Fruit fly (Drosophila melanogaster) whole organism, embryonic: ENCODE results near the gene CG11449.

Experiments used
- Blimp-1 ChIP-seq: fragments of 200-800 bp; sonication (Bioruptor generic); optimal IDR thresholded peaks from 3 replicates; lab custom pipeline; 2018; ENCODE audit warnings: missing biosample characterization, missing genetic modification characterization, mild to moderate bottlenecking, moderate library complexity, missing genetic modification reagents
- CG10274 ChIP-seq: fragments of 200-800 bp; sonication (Bioruptor generic); optimal IDR thresholded peaks from 3 replicates; lab custom pipeline; 2017; ENCODE audit warnings: missing biosample characterization, mild to moderate bottlenecking, missing genetic modification characterization
- CG13287 ChIP-seq: fragments of 200-800 bp; sonication (Bioruptor generic); IDR thresholded peaks from 2 replicates; pipeline ENCODE4 v1.3.6; 2022; ENCODE audit warnings: missing biosample characterization, missing genetic modification characterization; ENCODE audit not compliant: partially characterized antibody
- CG13894 ChIP-seq: fragments of 200-800 bp; sonication (Bioruptor generic); optimal IDR thresholded peaks from 3 replicates; lab custom pipeline; 2018; ENCODE audit warnings: missing biosample characterization, mild to moderate bottlenecking, missing genetic modification characterization, moderate library complexity
- CG14050 ChIP-seq: fragments of 200-800 bp; sonication (Bioruptor generic); IDR thresholded peaks from 3 replicates; pipeline ENCODE4 v1.3.6; 2022; ENCODE audit warnings: missing biosample characterization, missing genetic modification characterization
- CG14965 ChIP-seq: fragments of 200-800 bp; sonication (Bioruptor generic); optimal IDR thresholded peaks from 2 replicates; lab custom pipeline; 2016; ENCODE audit warnings: missing biosample characterization, missing genetic modification characterization, borderline replicate concordance
- CG15073 ChIP-seq: fragments of 200-800 bp; sonication (Bioruptor generic); optimal IDR thresholded peaks from 2 replicates; lab custom pipeline; 2016; ENCODE audit warnings: missing biosample characterization, missing genetic modification characterization
- CG15601 ChIP-seq: fragments of 200-800 bp; sonication (Bioruptor generic); optimal IDR thresholded peaks from 3 replicates; lab custom pipeline; 2019; ENCODE audit warnings: missing biosample characterization, mild to moderate bottlenecking, missing genetic modification characterization, moderate library complexity
- CG18011 ChIP-seq: fragments of 200-800 bp; sonication (Bioruptor generic); optimal IDR thresholded peaks from 2 replicates; lab custom pipeline; 2017; ENCODE audit warnings: missing biosample characterization, missing genetic modification characterization, mild to moderate bottlenecking, moderate library complexity, missing genotype
- CG18619 ChIP-seq: fragments of 200-800 bp; sonication (Bioruptor generic); optimal IDR thresholded peaks from 3 replicates; lab custom pipeline; 2017; ENCODE audit warnings: missing biosample characterization, mild to moderate bottlenecking, missing genetic modification characterization
- CG2678 ChIP-seq: fragments of 200-800 bp; sonication (Bioruptor generic); optimal IDR thresholded peaks from 3 replicates; lab custom pipeline; 2019; ENCODE audit warnings: missing biosample characterization, mild to moderate bottlenecking, missing genetic modification characterization, moderate library complexity
- CG31441 ChIP-seq: fragments of 200-800 bp; sonication (Bioruptor generic); IDR thresholded peaks from 2 replicates; pipeline ENCODE4 v1.3.6; 2022; ENCODE audit warnings: missing biosample characterization, missing genetic modification characterization
- CG32772 ChIP-seq: fragments of 200-800 bp; sonication (Bioruptor generic); IDR thresholded peaks from 2 replicates; pipeline ENCODE4 v1.3.6; 2022; ENCODE audit warnings: missing biosample characterization, missing genetic modification characterization
- CG3726 ChIP-seq: fragments of 200-800 bp; sonication (Bioruptor generic); IDR thresholded peaks from 3 replicates; pipeline ENCODE4, ENCODE4 v1.3.6; 2022; ENCODE audit warnings: missing biosample characterization, missing genetic modification characterization
- CG3995 ChIP-seq: fragments of 200-800 bp; sonication (Bioruptor generic); optimal IDR thresholded peaks from 3 replicates; lab custom pipeline; 2016; ENCODE audit warnings: missing biosample characterization, missing genetic modification characterization
- CG4360 ChIP-seq: fragments of 200-800 bp; sonication (Bioruptor generic); IDR thresholded peaks from 2 replicates; pipeline ENCODE4 v1.3.6; 2022; ENCODE audit warnings: missing biosample characterization, missing genetic modification characterization
- CG4854 ChIP-seq: fragments of 200-800 bp; sonication (Bioruptor generic); optimal IDR thresholded peaks from 2 replicates; lab custom pipeline; 2016; ENCODE audit warnings: missing biosample characterization, missing genetic modification characterization, inconsistent platforms
- CG6654 ChIP-seq: fragments of 200-800 bp; sonication (Bioruptor generic); optimal IDR thresholded peaks from 2 replicates; lab custom pipeline; 2017; ENCODE audit warnings: missing biosample characterization, mild to moderate bottlenecking, missing genetic modification characterization
- CG7357 ChIP-seq: fragments of 200-800 bp; sonication (Bioruptor generic); IDR thresholded peaks from 3 replicates; pipeline ENCODE4 v1.3.6; 2022; ENCODE audit warnings: missing biosample characterization, missing genetic modification characterization
- CG7372 ChIP-seq: fragments of 200-800 bp; sonication (Bioruptor generic); IDR thresholded peaks from 2 replicates; pipeline ENCODE4 v1.3.6; 2022; ENCODE audit warnings: missing biosample characterization, missing genetic modification characterization
- CG7928 ChIP-seq: fragments of 200-800 bp; sonication (Bioruptor generic); optimal IDR thresholded peaks from 2 replicates; lab custom pipeline; 2017; ENCODE audit warnings: missing biosample characterization, mild to moderate bottlenecking, missing genetic modification characterization
- CG9817 ChIP-seq: fragments of 200-800 bp; sonication (Bioruptor generic); optimal IDR thresholded peaks from 2 replicates; lab custom pipeline; 2018; ENCODE audit warnings: missing biosample characterization, mild to moderate bottlenecking, missing genetic modification characterization, moderate library complexity
- CTCF ChIP-seq: fragments of 200-800 bp; sonication (Bioruptor generic); optimal IDR thresholded peaks from 2 replicates; lab custom pipeline; 2017; ENCODE audit warnings: missing biosample characterization, mild to moderate bottlenecking, missing genetic modification characterization, moderate library complexity
- Dp ChIP-seq: fragments of 200-800 bp; sonication (Bioruptor generic); optimal IDR thresholded peaks from 2 replicates; lab custom pipeline; 2018; ENCODE audit warnings: missing biosample characterization, mild to moderate bottlenecking, missing genetic modification characterization, moderate library complexity
- E2f1 ChIP-seq: fragments of 200-800 bp; sonication (Bioruptor generic); IDR thresholded peaks from 2 replicates; pipeline ENCODE4 v1.3.6; 2022; ENCODE audit warnings: missing biosample characterization, missing genetic modification characterization
- GATAe ChIP-seq: fragments of 200-800 bp; sonication (Bioruptor generic); conservative IDR thresholded peaks from 2 replicates; pipeline ENCODE4 v1.3.6; 2022; ENCODE audit warnings: missing biosample characterization, missing genetic modification characterization
- Gsc ChIP-seq: fragments of 200-800 bp; sonication (Bioruptor generic); IDR thresholded peaks from 2 replicates; pipeline ENCODE4 v1.3.6; 2022; ENCODE audit warnings: missing biosample characterization, missing genetic modification characterization
- HLHmδ ChIP-seq: fragments of 200-800 bp; sonication (Bioruptor generic); optimal IDR thresholded peaks from 2 replicates; lab custom pipeline; 2018; ENCODE audit warnings: missing biosample characterization, mild to moderate bottlenecking, missing genetic modification characterization, moderate library complexity
- Hr3 ChIP-seq: fragments of 200-800 bp; sonication (Bioruptor generic); optimal IDR thresholded peaks from 3 replicates; lab custom pipeline; 2016; ENCODE audit warnings: missing biosample characterization, missing genetic modification characterization
- Hr78 ChIP-seq, 2 experiments: fragments of 200-800 bp in 1 of 2; fragments of >200 bp in 1 of 2; sonication (Bioruptor generic) in 1 of 2; optimal IDR thresholded peaks; 2 replicates each; lab custom pipeline; 2017 to 2019; ENCODE audit warnings: missing biosample characterization in 2 of 2, missing genetic modification characterization in 2 of 2, mild to moderate bottlenecking in 1 of 2, moderate library complexity in 1 of 2
- Lhr ChIP-seq: fragments of 200-800 bp; sonication (Bioruptor generic); optimal IDR thresholded peaks from 3 replicates; lab custom pipeline; 2017; ENCODE audit warnings: mild to moderate bottlenecking, missing biosample characterization, missing genetic modification reagents, missing genetic modification characterization
- NfI ChIP-seq: fragments of 200-800 bp; sonication (Bioruptor generic); optimal IDR thresholded peaks from 3 replicates; lab custom pipeline; 2018; ENCODE audit warnings: missing biosample characterization, mild to moderate bottlenecking, missing genetic modification characterization, moderate library complexity
- ase ChIP-seq: fragments of 200-800 bp; sonication (Bioruptor generic); IDR thresholded peaks from 3 replicates; pipeline ENCODE4 v1.3.6; 2022; ENCODE audit warnings: missing biosample characterization, missing genetic modification characterization
- ato ChIP-seq: fragments of 200-800 bp; sonication (Bioruptor generic); IDR thresholded peaks from 2 replicates; pipeline ENCODE4 v1.3.6; 2022; ENCODE audit warnings: missing biosample characterization, missing genetic modification characterization; ENCODE audit not compliant: partially characterized antibody
- bab2 ChIP-seq: fragments of 200-800 bp; sonication (Bioruptor generic); optimal IDR thresholded peaks from 2 replicates; lab custom pipeline; 2016; ENCODE audit warnings: missing biosample characterization, missing genetic modification characterization
- bowl ChIP-seq: fragments of 200-800 bp; sonication (Bioruptor generic); IDR thresholded peaks from 2 replicates; pipeline ENCODE4 v1.3.6; 2022; ENCODE audit warnings: missing biosample characterization, missing genetic modification characterization
- cato ChIP-seq: fragments of 200-800 bp; sonication (Bioruptor generic); optimal IDR thresholded peaks from 2 replicates; lab custom pipeline; 2016; ENCODE audit warnings: missing biosample characterization, missing genetic modification characterization, borderline replicate concordance
- chn ChIP-seq: fragments of 200-800 bp; sonication (Bioruptor generic); optimal IDR thresholded peaks from 2 replicates; lab custom pipeline; 2016; ENCODE audit warnings: missing biosample characterization, missing genetic modification characterization
- dmrt11E ChIP-seq: fragments of 200-800 bp; sonication (Bioruptor generic); optimal IDR thresholded peaks from 3 replicates; lab custom pipeline; 2018; ENCODE audit warnings: missing biosample characterization, mild to moderate bottlenecking, missing genetic modification characterization, moderate library complexity
- dysf ChIP-seq: fragments of 200-800 bp; sonication (Bioruptor generic); IDR thresholded peaks from 3 replicates; pipeline ENCODE4 v1.3.6; 2022; ENCODE audit warnings: missing biosample characterization, missing genetic modification characterization
- ham ChIP-seq: fragments of 200-800 bp; sonication (Bioruptor generic); IDR thresholded peaks from 2 replicates; pipeline ENCODE4 v1.3.6; 2022; ENCODE audit warnings: missing biosample characterization, missing genetic modification characterization
- lilli ChIP-seq: fragments of 200-800 bp; sonication (Bioruptor generic); optimal IDR thresholded peaks from 3 replicates; lab custom pipeline; 2016; ENCODE audit warnings: missing biosample characterization, missing genetic modification characterization
- nmo ChIP-seq: fragments of 200-800 bp; sonication (Bioruptor generic); optimal IDR thresholded peaks from 2 replicates; lab custom pipeline; 2018; ENCODE audit warnings: missing biosample characterization, mild to moderate bottlenecking, missing genetic modification characterization, moderate library complexity
- oc ChIP-seq: fragments of 200-800 bp; sonication (Bioruptor generic); optimal IDR thresholded peaks from 2 replicates; lab custom pipeline; 2018; ENCODE audit warnings: missing biosample characterization, mild to moderate bottlenecking, missing genetic modification characterization, moderate library complexity
- pan ChIP-seq, 4 experiments: fragments of >200 bp in 3 of 4; fragments of 200-800 bp in 1 of 4; sonication (Bioruptor generic) in 1 of 4; optimal IDR thresholded peaks in 3 of 4; IDR thresholded peaks in 1 of 4; 2 replicates each; pipeline versions ENCODE4 v1.3.6 to Lab custom; 2017 to 2022; ENCODE audit warnings: missing biosample characterization in 2 of 4, missing genetic modification characterization in 2 of 4, mixed read lengths in 1 of 4
- ranshi ChIP-seq: fragments of 200-800 bp; sonication (Bioruptor generic); IDR thresholded peaks from 2 replicates; pipeline ENCODE4 v1.3.6; 2022; ENCODE audit warnings: missing biosample characterization, missing genetic modification characterization
- sob ChIP-seq: fragments of 200-800 bp; sonication (Bioruptor generic); IDR thresholded peaks from 2 replicates; pipeline ENCODE4 v1.3.6; 2022; ENCODE audit warnings: missing biosample characterization, missing genetic modification characterization
- sr ChIP-seq: fragments of 200-800 bp; sonication (Bioruptor generic); IDR thresholded peaks from 3 replicates; pipeline ENCODE4 v1.3.6; 2022; ENCODE audit warnings: missing biosample characterization, missing genetic modification characterization
- trem ChIP-seq: fragments of 200-800 bp; optimal IDR thresholded peaks from 3 replicates; lab custom pipeline; 2019; ENCODE audit warnings: missing biosample characterization, mild to moderate bottlenecking, missing genetic modification characterization, moderate library complexity

Gene CG11449

dm6 chr3L:22471586-22472291, 17.6 kb downstream of the CG11449 start (continued):
- TF ChIP-seq CG31441, result peak; percentile 52
- no peak for TF ChIP-seq CG4360 (GFP tag; lab: Robert Waterston, UW)
- TF ChIP-seq Lhr (GFP tag; lab: Kevin White, UChicago), result no peak
- peak; percentile 27 for TF ChIP-seq CG13894
- TF ChIP-seq CG32772, result no peak
- peak; percentile 28 for TF ChIP-seq Blimp-1 (GFP tag; lab: Kevin White, UChicago)
- no peak for TF ChIP-seq CG18011
- TF ChIP-seq Dp (GFP tag; lab: Kevin White, UChicago), result no peak
- peak; percentile 59; the same call in 2 of the 3 replicates for TF ChIP-seq dysf
- peak; percentile 62 for TF ChIP-seq CG7357 (GFP tag; lab: Robert Waterston, UW)
- TF ChIP-seq ranshi, result peak; percentile 58; the same call in 1 of the 2 replicates
- no peak for TF ChIP-seq CG15073 (GFP tag; lab: Kevin White, UChicago)
- TF ChIP-seq chn (GFP tag; lab: Kevin White, UChicago), result no peak
- TF ChIP-seq CG6654 (GFP tag; lab: Kevin White, UChicago), result no peak
- no peak for TF ChIP-seq cato (GFP tag; lab: Kevin White, UChicago)
- TF ChIP-seq CG4854 (GFP tag; lab: Kevin White, UChicago), result no peak
- peak; percentile 81 for TF ChIP-seq CG2678 (tag; lab: Kevin White, UChicago)
- no peak for TF ChIP-seq sr
- no peak for TF ChIP-seq dmrt11E (tag; lab: Kevin White, UChicago)
- TF ChIP-seq NfI (GFP tag; lab: Kevin White, UChicago), result peak; percentile 59
- no peak for TF ChIP-seq pan (optimal IDR thresholded peaks at IDR 0.05; lab: Kevin White, UChicago)
- peak in 1 of 2 experiments; percentile 46 for TF ChIP-seq pan (GFP tag; optimal IDR thresholded peaks at IDR 0.05 in 1 of 2, IDR thresholded peaks at IDR 0.05 in 1 of 2)
- peak; percentile 33; the same call in 1 of the 2 replicates for TF ChIP-seq CG7372 (GFP tag; lab: Robert Waterston, UW)
- no peak for TF ChIP-seq CTCF (GFP tag; lab: Kevin White, UChicago)
- no peak for TF ChIP-seq CG10274
- no peak for TF ChIP-seq trem (tag; lab: Kevin White, UChicago)
- peak; percentile 56 for TF ChIP-seq Hr3 (GFP tag; lab: Kevin White, UChicago)
- no peak for TF ChIP-seq ham
- no peak; the same call in 1 of the 2 replicates for TF ChIP-seq E2f1 (GFP tag; lab: Robert Waterston, UW)
- TF ChIP-seq CG15601 (tag; lab: Kevin White, UChicago), result no peak
- peak; percentile 1 for TF ChIP-seq CG7928 (GFP tag; lab: Kevin White, UChicago)
- TF ChIP-seq CG14050 (GFP tag; lab: Robert Waterston, UW), result 0 out of 3 replicates have a peak, but pooled peaks have one; percentile 32
- TF ChIP-seq Hr78 (GFP tag; optimal IDR thresholded peaks at IDR 0.05; lab: Kevin White, UChicago), result no peak
- TF ChIP-seq GATAe, result peak; percentile 87
- no peak for TF ChIP-seq bab2 (GFP tag; lab: Kevin White, UChicago)
- TF ChIP-seq oc, result peak; percentile 36
- peak; percentile 67 for TF ChIP-seq CG18619 (GFP tag; lab: Kevin White, UChicago)
- no peak for TF ChIP-seq ato (GFP tag; lab: Robert Waterston, UW)
- TF ChIP-seq Gsc (GFP tag; lab: Robert Waterston, UW), result no peak
- no peak for TF ChIP-seq ase (GFP tag; lab: Robert Waterston, UW)
- TF ChIP-seq CG3726 (GFP tag; lab: Robert Waterston, UW), result no peak
- peak; percentile 73 for TF ChIP-seq sob (GFP tag; lab: Robert Waterston, UW)
- no peak for TF ChIP-seq bowl
- peak; percentile 42 for TF ChIP-seq nmo (GFP tag; lab: Kevin White, UChicago)
- no peak for TF ChIP-seq CG3995 (GFP tag; lab: Kevin White, UChicago)
- TF ChIP-seq HLHmδ (GFP tag; lab: Kevin White, UChicago), result no peak
- peak; percentile 60 for TF ChIP-seq CG9817 (tag; lab: Kevin White, UChicago)
- no peak for TF ChIP-seq CG13287
- no peak for TF ChIP-seq lilli
- no peak for TF ChIP-seq CG14965 (GFP tag; lab: Kevin White, UChicago)
